Fruit fly (Drosophila melanogaster) whole organism: ENCODE data around the gene CG42780.

Experiments
- EcR ChIP-seq, 2 experiments: fragments of >200 bp; optimal IDR thresholded peaks; 2 replicates each; lab custom pipeline; 2017; ENCODE audit warnings: missing biosample characterization in 2 of 2, missing genetic modification characterization in 2 of 2, missing genetic modification reagents in 2 of 2
- pan ChIP-seq: fragments of >200 bp; optimal IDR thresholded peaks from 2 replicates; lab custom pipeline; 2017
- psq ChIP-seq: fragments of >200 bp; optimal IDR thresholded peaks from 2 replicates; lab custom pipeline; 2017
- usp ChIP-seq: fragments of >200 bp; optimal IDR thresholded peaks from 2 replicates; lab custom pipeline; 2017; ENCODE audit warnings: missing biosample characterization, missing genetic modification characterization, mixed read lengths

DNA sequence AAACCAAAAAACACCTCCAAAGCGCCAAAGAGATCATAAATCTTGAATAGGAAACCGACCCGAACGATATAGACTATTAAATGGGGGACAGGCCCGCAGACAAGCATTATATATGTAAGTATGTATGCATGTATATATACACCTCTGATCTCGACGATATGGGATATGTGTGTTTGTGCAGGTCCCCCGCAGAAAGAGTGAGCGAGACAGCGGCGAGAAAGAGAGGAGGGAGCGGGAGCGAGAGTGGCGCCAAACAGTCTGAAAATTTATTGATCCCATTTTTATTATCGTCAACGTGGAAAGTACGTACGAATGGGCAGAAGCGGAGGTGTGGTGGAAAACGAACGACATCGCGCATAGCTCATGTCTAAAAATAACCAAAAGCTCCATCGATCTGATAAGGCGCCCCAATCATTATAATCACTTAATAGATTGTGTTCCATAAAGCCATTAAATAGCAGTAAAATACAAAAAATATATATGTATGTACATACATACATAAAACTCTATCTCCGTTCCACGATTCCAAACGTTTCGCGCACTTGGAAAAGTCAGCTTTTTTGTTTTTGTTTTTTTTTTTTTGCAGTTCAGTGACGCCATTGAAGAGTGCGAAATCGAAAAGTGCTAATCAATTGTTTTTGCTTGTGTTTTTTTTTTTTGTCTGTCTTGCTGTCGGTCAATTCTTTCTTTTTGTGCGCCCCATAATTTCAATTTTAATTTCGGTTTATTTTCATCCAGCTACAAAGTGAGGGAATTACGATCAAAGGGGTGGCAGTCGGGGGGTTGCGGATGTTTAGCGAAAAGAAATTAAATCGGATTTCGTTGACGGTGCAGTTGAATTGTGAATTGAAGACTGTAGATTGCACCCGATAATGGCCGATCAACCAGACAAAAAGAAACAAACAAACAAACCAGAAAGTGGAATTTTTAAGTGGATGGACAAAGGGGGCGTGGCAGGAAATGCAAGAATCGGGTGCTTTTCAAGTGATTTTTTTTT lies 14.5 kb downstream of the CG42780 start:
- no peak for TF ChIP-seq EcR (GFP tag; optimal IDR thresholded peaks at IDR 0.05; lab: Kevin White, UChicago)
- TF ChIP-seq pan (lab: Kevin White, UChicago) = no peak
- no peak for TF ChIP-seq usp (GFP tag; lab: Kevin White, UChicago)
- TF ChIP-seq psq (lab: Kevin White, UChicago) = no peak
